Worm (Caenorhabditis elegans) whole organism, mixed stage, embryonic: ENCODE results near the gene C55A6.7.

Source experiments
- ceh-83 ChIP-seq: fragments of 200-800 bp; sonication (Bioruptor generic); optimal IDR thresholded peaks from 2 replicates; lab custom pipeline; 2018; ENCODE audit warnings: mild to moderate bottlenecking, missing genetic modification characterization, missing compliant biosample characterization
- elt-1 ChIP-seq: sonication (generic microtip); optimal IDR thresholded peaks from 2 replicates; lab custom pipeline; 2017; ENCODE audit warnings: missing genetic modification characterization, mild to moderate bottlenecking, missing compliant biosample characterization, antibody characterized with exemption, moderate library complexity, borderline replicate concordance; ENCODE audit not compliant: insufficient read depth
- lin-13 ChIP-seq: fragments of 150-350 bp; optimal IDR thresholded peaks from 2 replicates; lab custom pipeline; 2014; ENCODE audit warnings: missing biosample characterization, missing genetic modification characterization
- mls-2 ChIP-seq: sonication (generic microtip); optimal IDR thresholded peaks from 2 replicates; lab custom pipeline; 2016; ENCODE audit warnings: mild to moderate bottlenecking, missing genetic modification characterization, moderate library complexity, missing compliant biosample characterization
- nhr-12 ChIP-seq: fragments of 150-350 bp; optimal IDR thresholded peaks from 2 replicates; lab custom pipeline; 2014; ENCODE audit warnings: missing biosample characterization, missing genetic modification characterization
- snpc-4 ChIP-seq: fragments of 150-350 bp; optimal IDR thresholded peaks from 2 replicates; lab custom pipeline; 2014; ENCODE audit warnings: missing biosample characterization, missing genetic modification characterization
- unc-62 ChIP-seq: fragments of 150-350 bp; optimal IDR thresholded peaks from 2 replicates; lab custom pipeline; 2014; ENCODE audit warnings: missing biosample characterization, missing genetic modification reagents, missing genetic modification characterization

- TF ChIP-seq ceh-83 (no peak), unc-62 (GFP tag; lab: Kevin White, UChicago) (no peak), nhr-12 (no peak), lin-13 (no peak), mls-2 (tag; lab: Kevin White, UChicago) (no peak), snpc-4 (tag; lab: Kevin White, UChicago) (no peak), elt-1 (tag; lab: Kevin White, UChicago) (no peak)
These were observed 19.4 kb downstream of the C55A6.7 start for ce11 chrV:11500980-11501379.
